Worm (Caenorhabditis elegans) whole organism, L1 larva: ENCODE data around the gene T24C4.10.

ENCODE experiments used
- C04F5.9 ChIP-seq: sonication (generic microtip); optimal IDR thresholded peaks from 2 replicates; lab custom pipeline; 2016; ENCODE audit warnings: missing genetic modification characterization, missing compliant biosample characterization
- F16B12.6 ChIP-seq: fragments of 150-350 bp; optimal IDR thresholded peaks from 2 replicates; lab custom pipeline; 2014; ENCODE audit warnings: missing biosample characterization, missing genetic modification characterization
- Y116A8C.19 ChIP-seq: sonication (generic microtip); optimal IDR thresholded peaks from 2 replicates; lab custom pipeline; 2016; ENCODE audit warnings: missing compliant biosample characterization, missing genetic modification characterization, borderline replicate concordance
- aha-1 ChIP-seq: fragments of 150-350 bp; optimal IDR thresholded peaks from 2 replicates; lab custom pipeline; 2014; ENCODE audit warnings: missing biosample characterization, missing genetic modification characterization
- alr-1 ChIP-seq: fragments of 200-800 bp; sonication (Bioruptor generic); optimal IDR thresholded peaks from 2 replicates; lab custom pipeline; 2018; ENCODE audit warnings: borderline replicate concordance, mild to moderate bottlenecking, missing genetic modification characterization, missing compliant biosample characterization
- aly-2 ChIP-seq: fragments of 150-350 bp; optimal IDR thresholded peaks from 2 replicates; lab custom pipeline; 2014; ENCODE audit warnings: missing biosample characterization, missing genetic modification characterization
- ama-1 ChIP-seq: fragments of 150-350 bp; optimal IDR thresholded peaks from 2 replicates; lab custom pipeline; 2014
- blmp-1 ChIP-seq: fragments of 150-350 bp; optimal IDR thresholded peaks from 2 replicates; lab custom pipeline; 2014; ENCODE audit warnings: missing biosample characterization, missing genetic modification characterization
- ceh-63 ChIP-seq: fragments of 200-800 bp; sonication (Bioruptor generic); optimal IDR thresholded peaks from 2 replicates; lab custom pipeline; 2018; ENCODE audit warnings: mild to moderate bottlenecking, missing genetic modification characterization, missing compliant biosample characterization
- ceh-8 ChIP-seq: fragments of 200-800 bp; sonication (Bioruptor generic); optimal IDR thresholded peaks from 2 replicates; lab custom pipeline; 2018; ENCODE audit warnings: mild to moderate bottlenecking, missing genetic modification characterization, moderate library complexity, missing compliant biosample characterization
- ces-1 ChIP-seq: fragments of 150-350 bp; optimal IDR thresholded peaks from 2 replicates; lab custom pipeline; 2014; ENCODE audit warnings: missing biosample characterization, missing genetic modification reagents, missing genetic modification characterization
- dpl-1 ChIP-seq, 3 experiments: fragments of 150-350 bp in 2 of 3; sonication (generic microtip) in 1 of 3; optimal IDR thresholded peaks; 2 replicates each; lab custom pipeline; 2014 to 2017; ENCODE audit warnings: missing biosample characterization in 3 of 3, missing genetic modification characterization in 3 of 3, missing genetic modification reagents in 3 of 3
- dsc-1 ChIP-seq: sonication (generic microtip); optimal IDR thresholded peaks from 2 replicates; lab custom pipeline; 2016; ENCODE audit warnings: mild to moderate bottlenecking, missing genetic modification characterization, missing compliant biosample characterization
- egl-27 ChIP-seq, 2 experiments: fragments of 150-350 bp in 1 of 2; sonication (generic microtip); optimal IDR thresholded peaks; 3 replicates each; lab custom pipeline; 2017 to 2018; ENCODE audit warnings: missing biosample characterization in 2 of 2, missing genetic modification characterization in 2 of 2, missing genetic modification reagents in 2 of 2
- ets-5 ChIP-seq: fragments of 200-800 bp; sonication (Bioruptor generic); IDR thresholded peaks from 2 replicates; pipeline ENCODE4 v1.3.6; 2022; ENCODE audit warnings: missing genetic modification characterization, missing compliant biosample characterization
- fkh-10 ChIP-seq: sonication (generic microtip); optimal IDR thresholded peaks from 2 replicates; lab custom pipeline; 2017; ENCODE audit warnings: missing biosample characterization, missing genetic modification reagents, missing genetic modification characterization
- fkh-4 ChIP-seq: sonication (generic microtip); optimal IDR thresholded peaks from 2 replicates; lab custom pipeline; 2016; ENCODE audit warnings: missing compliant biosample characterization, missing genetic modification characterization, borderline replicate concordance
- grh-1 ChIP-seq: fragments of 200-800 bp; sonication (Bioruptor generic); IDR thresholded peaks from 2 replicates; pipeline ENCODE4 v1.3.6; 2022; ENCODE audit warnings: missing genetic modification reagents, missing genetic modification characterization, missing compliant biosample characterization
- hlh-17 ChIP-seq: fragments of 200-800 bp; sonication (Bioruptor generic); optimal IDR thresholded peaks from 2 replicates; lab custom pipeline; 2018; ENCODE audit warnings: missing genetic modification characterization, mild to moderate bottlenecking, missing compliant biosample characterization, moderate library complexity, borderline replicate concordance
- hpl-2 ChIP-seq: fragments of 150-350 bp; optimal IDR thresholded peaks from 2 replicates; lab custom pipeline; 2014; ENCODE audit warnings: missing biosample characterization, missing genetic modification reagents, missing genetic modification characterization
- isw-1 ChIP-seq: fragments of 200-800 bp; sonication (Bioruptor generic); IDR thresholded peaks from 2 replicates; pipeline ENCODE4 v1.3.6; 2022; ENCODE audit warnings: missing genetic modification characterization, missing compliant biosample characterization
- jun-1 ChIP-seq: fragments of 150-350 bp; optimal IDR thresholded peaks from 2 replicates; lab custom pipeline; 2014; ENCODE audit warnings: missing biosample characterization, missing genetic modification reagents, missing genetic modification characterization
- lin-13 ChIP-seq: fragments of 150-350 bp; optimal IDR thresholded peaks from 2 replicates; lab custom pipeline; 2014; ENCODE audit warnings: missing biosample characterization, missing genetic modification reagents, missing genetic modification characterization
- lin-14 ChIP-seq: fragments of 200-800 bp; sonication (Bioruptor generic); optimal IDR thresholded peaks from 2 replicates; lab custom pipeline; 2018; ENCODE audit warnings: mild to moderate bottlenecking, missing genetic modification characterization, moderate library complexity, missing compliant biosample characterization
- lin-35 ChIP-seq, 2 experiments: fragments of 150-350 bp; optimal IDR thresholded peaks; 2 replicates each; lab custom pipeline; 2014; ENCODE audit warnings: missing biosample characterization in 2 of 2, missing genetic modification characterization in 2 of 2, missing genetic modification reagents in 2 of 2
- lin-39 ChIP-seq: fragments of 150-350 bp; optimal IDR thresholded peaks from 2 replicates; lab custom pipeline; 2014; ENCODE audit warnings: missing biosample characterization, missing genetic modification reagents, missing genetic modification characterization
- lir-3 ChIP-seq: sonication (generic microtip); optimal IDR thresholded peaks from 2 replicates; lab custom pipeline; 2016; ENCODE audit warnings: mild to moderate bottlenecking, missing genetic modification characterization, moderate library complexity, missing compliant biosample characterization; ENCODE audit not compliant: poor library complexity
- mdl-1 ChIP-seq, 2 experiments: fragments of 150-350 bp; optimal IDR thresholded peaks; 2 replicates each; lab custom pipeline; 2014 to 2017; ENCODE audit warnings: missing biosample characterization in 2 of 2, missing genetic modification characterization in 2 of 2, inconsistent platforms in 1 of 2
- mep-1 ChIP-seq: fragments of 150-350 bp; optimal IDR thresholded peaks from 2 replicates; lab custom pipeline; 2014; ENCODE audit warnings: missing biosample characterization, missing genetic modification characterization
- nhr-11 ChIP-seq: fragments of 150-350 bp; optimal IDR thresholded peaks from 2 replicates; lab custom pipeline; 2014; ENCODE audit warnings: missing biosample characterization, missing genetic modification characterization
- nhr-12 ChIP-seq: sonication (generic microtip); optimal IDR thresholded peaks from 2 replicates; lab custom pipeline; 2017; ENCODE audit warnings: missing biosample characterization, missing genetic modification characterization
- nhr-19 ChIP-seq: fragments of 200-800 bp; sonication (Bioruptor generic); conservative IDR thresholded peaks from 2 replicates; pipeline ENCODE4 v1.3.6; 2022; ENCODE audit warnings: missing genetic modification characterization, missing compliant biosample characterization
- nhr-20 ChIP-seq: sonication (generic microtip); optimal IDR thresholded peaks from 2 replicates; lab custom pipeline; 2016; ENCODE audit warnings: mild to moderate bottlenecking, missing genetic modification characterization, missing compliant biosample characterization
- nhr-71 ChIP-seq: sonication (generic microtip); optimal IDR thresholded peaks from 2 replicates; lab custom pipeline; 2016; ENCODE audit warnings: mild to moderate bottlenecking, missing genetic modification characterization, moderate library complexity, missing compliant biosample characterization
- nhr-77 ChIP-seq: fragments of 150-350 bp; optimal IDR thresholded peaks from 2 replicates; lab custom pipeline; 2014; ENCODE audit warnings: missing biosample characterization, missing genetic modification characterization
- nhr-85 ChIP-seq: sonication (generic microtip); peaks from one replicate; lab custom pipeline; 2016; ENCODE audit warnings: missing genetic modification characterization, inconsistent platforms, missing compliant biosample characterization
- pag-3 ChIP-seq: sonication (generic microtip); optimal IDR thresholded peaks from 2 replicates; lab custom pipeline; 2017; ENCODE audit warnings: missing genetic modification characterization, mild to moderate bottlenecking, missing compliant biosample characterization, antibody characterized with exemption, borderline replicate concordance; ENCODE audit not compliant: insufficient read depth
- pax-3 ChIP-seq: fragments of 200-800 bp; sonication (Bioruptor generic); optimal IDR thresholded peaks from 2 replicates; lab custom pipeline; 2018; ENCODE audit warnings: mild to moderate bottlenecking, missing genetic modification characterization, moderate library complexity, missing compliant biosample characterization
- rnt-1 ChIP-seq: sonication (generic microtip); optimal IDR thresholded peaks from 2 replicates; lab custom pipeline; 2016; ENCODE audit warnings: mild to moderate bottlenecking, missing genetic modification characterization, moderate library complexity, missing compliant biosample characterization
- snpc-4 ChIP-seq: fragments of 150-350 bp; optimal IDR thresholded peaks from 2 replicates; lab custom pipeline; 2014; ENCODE audit warnings: missing biosample characterization, missing genetic modification characterization
- snu-23 ChIP-seq: sonication (generic microtip); optimal IDR thresholded peaks from 2 replicates; lab custom pipeline; 2016; ENCODE audit warnings: missing genetic modification characterization, missing compliant biosample characterization
- sptf-1 ChIP-seq: fragments of 150-350 bp; optimal IDR thresholded peaks from 2 replicates; lab custom pipeline; 2014; ENCODE audit warnings: missing biosample characterization, missing genetic modification characterization
- swsn-7 ChIP-seq: sonication (generic microtip); optimal IDR thresholded peaks from 2 replicates; lab custom pipeline; 2016; ENCODE audit warnings: missing genetic modification characterization, missing compliant biosample characterization
- tlp-1 ChIP-seq: fragments of 150-350 bp; optimal IDR thresholded peaks from 2 replicates; lab custom pipeline; 2014; ENCODE audit warnings: missing biosample characterization, missing genetic modification characterization
- unc-30 ChIP-seq: sonication (generic microtip); optimal IDR thresholded peaks from 2 replicates; lab custom pipeline; 2017; ENCODE audit warnings: missing biosample characterization, missing genetic modification characterization
- unc-62 ChIP-seq: fragments of 150-350 bp; optimal IDR thresholded peaks from 2 replicates; lab custom pipeline; 2014; ENCODE audit warnings: missing biosample characterization, missing genetic modification reagents, missing genetic modification characterization
- unc-86 ChIP-seq: sonication (generic microtip); optimal IDR thresholded peaks from 2 replicates; lab custom pipeline; 2016; ENCODE audit warnings: missing genetic modification characterization, missing compliant biosample characterization
- unc-98 ChIP-seq: fragments of 200-800 bp; sonication (Bioruptor generic); IDR thresholded peaks from 2 replicates; pipeline ENCODE4 v1.3.6; 2022; ENCODE audit warnings: missing genetic modification characterization, missing compliant biosample characterization
- vab-15 ChIP-seq: sonication (generic microtip); optimal IDR thresholded peaks from 2 replicates; lab custom pipeline; 2017; ENCODE audit warnings: missing genotype, mild to moderate bottlenecking, missing genetic modification characterization, missing compliant biosample characterization
- xbp-1 ChIP-seq: sonication (generic microtip); optimal IDR thresholded peaks from 2 replicates; lab custom pipeline; 2016; ENCODE audit warnings: missing genetic modification characterization, missing compliant biosample characterization
- zag-1 ChIP-seq: fragments of 150-350 bp; optimal IDR thresholded peaks from 2 replicates; lab custom pipeline; 2014; ENCODE audit warnings: missing biosample characterization, missing genetic modification characterization
- zip-4 ChIP-seq: fragments of 200-800 bp; sonication (Bioruptor generic); optimal IDR thresholded peaks from 2 replicates; lab custom pipeline; 2018; ENCODE audit warnings: mild to moderate bottlenecking, missing genetic modification characterization, moderate library complexity, missing compliant biosample characterization
- ztf-11 ChIP-seq, 2 experiments: sonication (generic microtip); optimal IDR thresholded peaks; 2 replicates each; lab custom pipeline; 2016 to 2017; ENCODE audit warnings: missing genetic modification characterization in 2 of 2, missing biosample characterization in 1 of 2, missing compliant biosample characterization in 1 of 2
- ztf-4 ChIP-seq: fragments of 150-350 bp; optimal IDR thresholded peaks from 2 replicates; lab custom pipeline; 2014; ENCODE audit warnings: missing biosample characterization, missing genetic modification characterization

T24C4.10 gene

ce11 chrIII:843999-844398 lies 47.0 kb downstream of the T24C4.10 start (continued):
- TF ChIP-seq ceh-8 (GFP tag; lab: Kevin White, UChicago) (no peak), zip-4 (GFP tag; lab: Kevin White, UChicago) (no peak), nhr-77 (tag; lab: Kevin White, UChicago) (no peak), pag-3 (no peak), nhr-20 (tag; lab: Kevin White, UChicago) (peak; percentile 21), fkh-10 (no peak), nhr-85 (tag; lab: Kevin White, UChicago) (no peak), nhr-12 (tag; lab: Kevin White, UChicago) (no peak), F16B12.6 (tag; lab: Kevin White, UChicago) (no peak), ets-5 (GFP tag; lab: Robert Waterston, UW) (no peak), unc-86 (tag; lab: Kevin White, UChicago) (no peak), isw-1 (no peak), lir-3 (no peak), hpl-2 (no peak), nhr-19 (GFP tag; lab: Robert Waterston, UW) (peak; percentile 36), egl-27 (tag; optimal IDR thresholded peaks at IDR 0.05; lab: Kevin White, UChicago) (no peak), ztf-11 (tag; optimal IDR thresholded peaks at IDR 0.05; lab: Kevin White, UChicago) (no peak), pax-3 (no peak), grh-1 (no peak), dsc-1 (tag; lab: Kevin White, UChicago) (no peak), rnt-1 (tag; lab: Kevin White, UChicago) (peak; percentile 43), unc-62 (GFP tag; lab: Kevin White, UChicago) (no peak), snu-23 (GFP tag; lab: Kevin White, UChicago) (peak; percentile 49), ceh-63 (GFP tag; lab: Kevin White, UChicago) (no peak), unc-98 (no peak), nhr-71 (tag; lab: Kevin White, UChicago) (peak; percentile 44), mep-1 (tag; lab: Kevin White, UChicago) (peak; percentile 48), snpc-4 (tag; lab: Kevin White, UChicago) (no peak), zag-1 (tag; lab: Kevin White, UChicago) (no peak), ztf-4 (tag; lab: Kevin White, UChicago) (no peak), vab-15 (tag; lab: Kevin White, UChicago) (no peak), unc-30 (no peak), lin-14 (peak; percentile 91), C04F5.9 (tag; lab: Kevin White, UChicago) (no peak), blmp-1 (no peak), hlh-17 (no peak), aha-1 (tag; lab: Kevin White, UChicago) (no peak), Y116A8C.19 (no peak), sptf-1 (no peak), fkh-4 (tag; lab: Kevin White, UChicago) (no peak), dpl-1 (GFP tag; optimal IDR thresholded peaks at IDR 0.05; lab: Kevin White, UChicago) (peak in 1 of 3 experiments; percentile 28), ama-1 (lab: Kevin White, UChicago) (no peak), tlp-1 (no peak), mdl-1 (tag; optimal IDR thresholded peaks at IDR 0.05; lab: Kevin White, UChicago) (peak in 1 of 2 experiments; percentile 59), nhr-11 (no peak), lin-35 (GFP tag; optimal IDR thresholded peaks at IDR 0.05; lab: Kevin White, UChicago) (peak; percentile 18 to 39), xbp-1 (no peak), aly-2 (tag; lab: Kevin White, UChicago) (no peak), ces-1 (GFP tag; lab: Kevin White, UChicago) (no peak), alr-1 (tag; lab: Kevin White, UChicago) (no peak), lin-39 (tag; lab: Kevin White, UChicago) (no peak), lin-13 (GFP tag; lab: Kevin White, UChicago) (no peak), jun-1 (tag; lab: Kevin White, UChicago) (no peak), swsn-7 (tag; lab: Kevin White, UChicago) (no peak)
